Fruit fly (Drosophila melanogaster): ENCODE measurements around the gene Nha1.
A peak's percentile ranks its signal among the peaks of the same experiment; 100 is the strongest.

Gene Nha1

DNA sequence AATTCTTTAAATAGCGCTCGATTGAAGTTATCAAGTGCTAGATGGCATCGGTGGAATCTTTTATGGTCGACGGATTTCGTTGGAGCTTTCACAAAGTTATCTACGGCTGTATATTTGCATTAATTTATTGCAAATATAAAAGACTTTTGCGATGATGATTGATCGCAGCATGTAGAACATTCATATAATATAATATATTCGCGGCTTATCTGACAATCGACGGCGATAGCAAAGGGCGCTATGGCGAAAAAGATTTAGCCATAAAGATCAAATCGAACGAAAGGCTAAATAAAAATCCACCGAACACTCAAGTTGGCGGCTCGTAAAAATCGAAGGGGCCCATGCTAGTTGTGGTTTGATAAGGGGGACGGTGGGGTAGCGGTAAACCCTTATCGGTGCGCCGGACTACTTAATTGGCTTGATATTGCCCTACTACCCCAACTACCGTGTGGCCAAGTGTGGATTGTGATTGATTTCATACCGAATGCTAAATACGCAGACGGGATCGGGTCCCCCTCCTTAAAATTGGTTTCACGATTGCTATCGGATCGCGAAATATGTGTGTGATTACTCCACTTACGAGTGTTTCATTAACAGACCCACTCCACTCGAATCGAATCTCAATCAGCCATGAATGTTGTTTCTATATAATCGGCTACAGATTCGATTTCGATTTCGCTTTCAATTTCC, 1.9 kb downstream of the Nha1 start (continued):
- peak; percentile 84 for TF ChIP-seq gro (GFP tag; optimal IDR thresholded peaks at IDR 0.05)
- no peak for TF ChIP-seq Sox102F (GFP tag; optimal IDR thresholded peaks at IDR 0.05)
- TF ChIP-seq CG2678 (tag; optimal IDR thresholded peaks at IDR 0.05): peak; percentile 48
- no peak for TF ChIP-seq Myb (GFP tag; optimal IDR thresholded peaks at IDR 0.05)
- no peak for TF ChIP-seq az2 (GFP tag; optimal IDR thresholded peaks at IDR 0.05)
- TF ChIP-seq crp (GFP tag; optimal IDR thresholded peaks at IDR 0.05): no peak
- no peak for TF ChIP-seq gce (GFP tag; IDR thresholded peaks at IDR 0.05)
- TF ChIP-seq CG14667 (GFP tag; IDR thresholded peaks at IDR 0.05): no peak
- TF ChIP-seq CG4282 (GFP tag; optimal IDR thresholded peaks at IDR 0.05): no peak
- TF ChIP-seq Poxn (GFP tag; IDR thresholded peaks at IDR 0.05): no peak
- no peak for TF ChIP-seq CG2202 (tag; optimal IDR thresholded peaks at IDR 0.05)
- TF ChIP-seq vvl (GFP tag; IDR thresholded peaks at IDR 0.05): no peak
- TF ChIP-seq Sox100B (GFP tag; optimal IDR thresholded peaks at IDR 0.05): no peak
- TF ChIP-seq ara (GFP tag; IDR thresholded peaks at IDR 0.05): no peak
- no peak for TF ChIP-seq NC2β (GFP tag; optimal IDR thresholded peaks at IDR 0.05)
- TF ChIP-seq prd (optimal IDR thresholded peaks at IDR 0.05): no peak
- no peak for TF ChIP-seq prd (GFP tag; IDR thresholded peaks at IDR 0.05)
- no peak for TF ChIP-seq row (GFP tag; IDR thresholded peaks at IDR 0.05)
- TF ChIP-seq Max (GFP tag; optimal IDR thresholded peaks at IDR 0.05): no peak
- TF ChIP-seq HHEX (GFP tag; optimal IDR thresholded peaks at IDR 0.05): peak; percentile 35
- TF ChIP-seq CG14441 (GFP tag; IDR thresholded peaks at IDR 0.05): no peak; the same call in 1 of the 2 replicates
- TF ChIP-seq z (GFP tag; IDR thresholded peaks at IDR 0.05): no peak
- TF ChIP-seq CG1647 (GFP tag; optimal IDR thresholded peaks at IDR 0.05): no peak
- no peak for TF ChIP-seq CG30403 (GFP tag; optimal IDR thresholded peaks at IDR 0.05)
- TF ChIP-seq gfzf (GFP tag; optimal IDR thresholded peaks at IDR 0.05): no peak
- no peak for TF ChIP-seq CG17829 (tag; optimal IDR thresholded peaks at IDR 0.05)
- no peak for TF ChIP-seq usp (GFP tag; optimal IDR thresholded peaks at IDR 0.05)
- no peak for TF ChIP-seq tup (GFP tag; optimal IDR thresholded peaks at IDR 0.05)
- no peak for TF ChIP-seq CG17186 (GFP tag; optimal IDR thresholded peaks at IDR 0.05)
- TF ChIP-seq CG8281 (tag; optimal IDR thresholded peaks at IDR 0.05): no peak
- no peak for TF ChIP-seq Awh (GFP tag; IDR thresholded peaks at IDR 0.05)
- TF ChIP-seq sisA (GFP tag; IDR thresholded peaks at IDR 0.05): no peak
- no peak for TF ChIP-seq p53 (GFP tag; optimal IDR thresholded peaks at IDR 0.05)
- peak; percentile 38 for TF ChIP-seq cwo (GFP tag; optimal IDR thresholded peaks at IDR 0.05)
- TF ChIP-seq CG18599 (GFP tag; optimal IDR thresholded peaks at IDR 0.05): peak; percentile 78
- no peak for TF ChIP-seq ro (GFP tag; IDR thresholded peaks at IDR 0.05)
- TF ChIP-seq CG12744 (GFP tag; optimal IDR thresholded peaks at IDR 0.05): no peak
- TF ChIP-seq sens-2 (GFP tag; IDR thresholded peaks at IDR 0.05): peak; percentile 68
- no peak for TF ChIP-seq CG10147 (GFP tag; optimal IDR thresholded peaks at IDR 0.05)
- no peak for TF ChIP-seq Oli (tag; optimal IDR thresholded peaks at IDR 0.05)
- no peak for TF ChIP-seq Lpt (GFP tag; optimal IDR thresholded peaks at IDR 0.05)
- TF ChIP-seq Bdp1 (GFP tag; optimal IDR thresholded peaks at IDR 0.05): no peak
- TF ChIP-seq pan (optimal IDR thresholded peaks at IDR 0.05): no peak
- TF ChIP-seq pan (GFP tag; optimal IDR thresholded peaks at IDR 0.05 in 1 of 2, IDR thresholded peaks at IDR 0.05 in 1 of 2): no peak
- TF ChIP-seq Six4 (GFP tag; optimal IDR thresholded peaks at IDR 0.05): no peak
- TF ChIP-seq CG32772 (GFP tag; IDR thresholded peaks at IDR 0.05): no peak
- no peak for TF ChIP-seq CG17568 (GFP tag; optimal IDR thresholded peaks at IDR 0.05)
- TF ChIP-seq Mes4 (GFP tag; optimal IDR thresholded peaks at IDR 0.05): no peak
- no peak for TF ChIP-seq CG5245 (GFP tag; optimal IDR thresholded peaks at IDR 0.05)
- no peak for TF ChIP-seq klu (GFP tag; IDR thresholded peaks at IDR 0.05)
- TF ChIP-seq kah (GFP tag; optimal IDR thresholded peaks at IDR 0.05): no peak
- no peak for TF ChIP-seq CG1024 (GFP tag; IDR thresholded peaks at IDR 0.05)
- TF ChIP-seq h (optimal IDR thresholded peaks at IDR 0.05): no peak
